Fruit fly (Drosophila melanogaster) whole organism, embryonic: ENCODE results near the gene CG42674.

Experiments
- Atf6 ChIP-seq: fragments of 200-800 bp; sonication (Bioruptor generic); IDR thresholded peaks from 2 replicates; pipeline ENCODE4 v1.3.6; 2022; ENCODE audit warnings: missing biosample characterization, missing genetic modification characterization
- BtbVII ChIP-seq: fragments of 200-800 bp; sonication (Bioruptor generic); optimal IDR thresholded peaks from 3 replicates; lab custom pipeline; 2017; ENCODE audit warnings: missing biosample characterization, mild to moderate bottlenecking, missing genetic modification characterization
- CG11247 ChIP-seq: fragments of 200-800 bp; sonication (Bioruptor generic); IDR thresholded peaks from 2 replicates; pipeline ENCODE4 v1.3.6; 2022; ENCODE audit warnings: missing biosample characterization, missing genetic modification characterization
- CG11696 ChIP-seq: fragments of 200-800 bp; sonication (Bioruptor generic); IDR thresholded peaks from 2 replicates; pipeline ENCODE4 v1.3.6; 2022; ENCODE audit warnings: missing biosample characterization, missing genetic modification characterization
- CG12219 ChIP-seq: fragments of 200-800 bp; sonication (Bioruptor generic); optimal IDR thresholded peaks from 3 replicates; lab custom pipeline; 2018; ENCODE audit warnings: missing biosample characterization, mild to moderate bottlenecking, missing genetic modification characterization
- CG12299 ChIP-seq: fragments of 200-800 bp; sonication (Bioruptor generic); optimal IDR thresholded peaks from 2 replicates; lab custom pipeline; 2018; ENCODE audit warnings: missing biosample characterization, mild to moderate bottlenecking, missing genetic modification characterization
- CG14050 ChIP-seq: fragments of 200-800 bp; sonication (Bioruptor generic); IDR thresholded peaks from 3 replicates; pipeline ENCODE4 v1.3.6; 2022; ENCODE audit warnings: missing biosample characterization, missing genetic modification characterization
- CG14667 ChIP-seq: fragments of 200-800 bp; sonication (Bioruptor generic); IDR thresholded peaks from 2 replicates; pipeline ENCODE4 v1.3.6; 2022; ENCODE audit warnings: missing biosample characterization, missing genetic modification characterization
- CG15514 ChIP-seq: fragments of 200-800 bp; sonication (Bioruptor generic); optimal IDR thresholded peaks from 3 replicates; lab custom pipeline; 2017; ENCODE audit warnings: missing biosample characterization, missing genetic modification characterization, mild to moderate bottlenecking, moderate library complexity, missing genetic modification reagents
- CG2712 ChIP-seq: fragments of 200-800 bp; optimal IDR thresholded peaks from 3 replicates; lab custom pipeline; 2019; ENCODE audit warnings: missing biosample characterization, mild to moderate bottlenecking, missing genetic modification characterization, moderate library complexity
- CG34224 ChIP-seq: fragments of 200-800 bp; sonication (Bioruptor generic); IDR thresholded peaks from 3 replicates; pipeline ENCODE4 v1.3.6; 2022; ENCODE audit warnings: missing biosample characterization, missing genetic modification characterization; ENCODE audit not compliant: partially characterized antibody
- CG43689 ChIP-seq: fragments of 200-800 bp; sonication (Bioruptor generic); IDR thresholded peaks from 2 replicates; pipeline ENCODE4 v1.3.6; 2022; ENCODE audit warnings: missing biosample characterization, missing genetic modification characterization
- CG5245 ChIP-seq: fragments of 200-800 bp; sonication (Bioruptor generic); optimal IDR thresholded peaks from 3 replicates; lab custom pipeline; 2016; ENCODE audit warnings: missing biosample characterization, missing genetic modification characterization
- CG7372 ChIP-seq: fragments of 200-800 bp; sonication (Bioruptor generic); IDR thresholded peaks from 2 replicates; pipeline ENCODE4 v1.3.6; 2022; ENCODE audit warnings: missing biosample characterization, missing genetic modification characterization
- CG7987 ChIP-seq: fragments of 200-800 bp; sonication (Bioruptor generic); optimal IDR thresholded peaks from 2 replicates; lab custom pipeline; 2018; ENCODE audit warnings: missing biosample characterization, mild to moderate bottlenecking, missing genetic modification characterization, moderate library complexity
- CG8388 ChIP-seq: fragments of 200-800 bp; sonication (Bioruptor generic); optimal IDR thresholded peaks from 2 replicates; lab custom pipeline; 2019; ENCODE audit warnings: missing biosample characterization, mild to moderate bottlenecking, missing genetic modification characterization, moderate library complexity
- CG8478 ChIP-seq: fragments of >200 bp; optimal IDR thresholded peaks from 2 replicates; lab custom pipeline; 2018
- CG8924 ChIP-seq: fragments of 200-800 bp; optimal IDR thresholded peaks from 3 replicates; lab custom pipeline; 2019; ENCODE audit warnings: missing biosample characterization, mild to moderate bottlenecking, missing genetic modification characterization, moderate library complexity
- Dll ChIP-seq: fragments of 200-800 bp; sonication (Bioruptor generic); IDR thresholded peaks from 4 replicates; pipeline ENCODE4 v1.3.6; 2022; ENCODE audit warnings: missing biosample characterization, missing genetic modification characterization; ENCODE audit not compliant: partially characterized antibody
- E2f2 ChIP-seq: fragments of 200-800 bp; sonication (Bioruptor generic); IDR thresholded peaks from 2 replicates; pipeline ENCODE4 v1.3.6; 2022; ENCODE audit warnings: missing biosample characterization, missing genetic modification characterization
- Eip74EF ChIP-seq, 2 experiments: fragments of 200-800 bp in 1 of 2; fragments of >200 bp in 1 of 2; sonication (Bioruptor generic) in 1 of 2; optimal IDR thresholded peaks; 2 replicates each; lab custom pipeline; 2017 to 2019; ENCODE audit warnings: missing biosample characterization in 2 of 2, missing genetic modification characterization in 2 of 2, mild to moderate bottlenecking in 1 of 2, moderate library complexity in 1 of 2
- Hmr ChIP-seq: fragments of 200-800 bp; sonication (Bioruptor generic); optimal IDR thresholded peaks from 3 replicates; lab custom pipeline; 2017; ENCODE audit warnings: mild to moderate bottlenecking, missing biosample characterization, missing genetic modification reagents, missing genetic modification characterization
- Mrtf ChIP-seq: fragments of 200-800 bp; sonication (Bioruptor generic); IDR thresholded peaks from 3 replicates; pipeline ENCODE4 v1.3.6; 2022; ENCODE audit warnings: missing biosample characterization, missing genetic modification characterization
- NC2α ChIP-seq: fragments of 200-800 bp; sonication (Bioruptor generic); optimal IDR thresholded peaks from 2 replicates; lab custom pipeline; 2016; ENCODE audit warnings: missing biosample characterization, missing genetic modification characterization
- Neu2 ChIP-seq: fragments of 200-800 bp; sonication (Bioruptor generic); optimal IDR thresholded peaks from 3 replicates; lab custom pipeline; 2016; ENCODE audit warnings: missing biosample characterization, missing genetic modification characterization, borderline replicate concordance
- Tbp ChIP-seq: fragments of >200 bp; optimal IDR thresholded peaks from 2 replicates; lab custom pipeline; 2018; ENCODE audit warnings: missing biosample characterization, missing genetic modification characterization
- Usf ChIP-seq: fragments of 200-800 bp; sonication (Bioruptor generic); optimal IDR thresholded peaks from 2 replicates; lab custom pipeline; 2017; ENCODE audit warnings: missing genotype, missing biosample characterization, missing genetic modification characterization
- Vsx1 ChIP-seq: fragments of 200-800 bp; sonication (Bioruptor generic); optimal IDR thresholded peaks from 2 replicates; lab custom pipeline; 2017; ENCODE audit warnings: missing biosample characterization, mild to moderate bottlenecking, missing genetic modification characterization, missing genetic modification reagents
- abd-A ChIP-seq: fragments of 200-800 bp; sonication (Bioruptor generic); optimal IDR thresholded peaks from 3 replicates; lab custom pipeline; 2019; ENCODE audit warnings: missing biosample characterization, mild to moderate bottlenecking, missing genetic modification characterization, moderate library complexity
- ac ChIP-seq: fragments of 200-800 bp; sonication (Bioruptor generic); optimal IDR thresholded peaks from 3 replicates; lab custom pipeline; 2017; ENCODE audit warnings: missing biosample characterization, mild to moderate bottlenecking, missing genetic modification characterization
- az2 ChIP-seq: fragments of 200-800 bp; sonication (Bioruptor generic); optimal IDR thresholded peaks from 3 replicates; lab custom pipeline; 2016; ENCODE audit warnings: missing biosample characterization, missing genetic modification characterization
- bcd ChIP-seq: fragments of 200-800 bp; sonication (Bioruptor generic); optimal IDR thresholded peaks from 2 replicates; lab custom pipeline; 2017; ENCODE audit warnings: missing biosample characterization, mild to moderate bottlenecking, missing genetic modification characterization
- bsh ChIP-seq, 2 experiments: fragments of 200-800 bp; sonication (Bioruptor generic); optimal IDR thresholded peaks; 2 replicates each; lab custom pipeline; 2017 to 2018; ENCODE audit warnings: mild to moderate bottlenecking in 2 of 2, missing biosample characterization in 2 of 2, missing genetic modification characterization in 2 of 2, moderate library complexity in 1 of 2
- btn ChIP-seq: fragments of 200-800 bp; sonication (Bioruptor generic); optimal IDR thresholded peaks from 2 replicates; lab custom pipeline; 2016; ENCODE audit warnings: missing biosample characterization, missing genetic modification characterization
- cad ChIP-seq: fragments of >200 bp; optimal IDR thresholded peaks from 2 replicates; lab custom pipeline; 2017; ENCODE audit warnings: missing biosample characterization, missing genetic modification characterization
- chif ChIP-seq, 2 experiments: fragments of 200-800 bp; sonication (Bioruptor generic); optimal IDR thresholded peaks; 3 replicates each; lab custom pipeline; 2016; ENCODE audit warnings: missing biosample characterization in 2 of 2, missing genetic modification characterization in 2 of 2
- da ChIP-seq: fragments of 200-800 bp; sonication (Bioruptor generic); optimal IDR thresholded peaks from 2 replicates; lab custom pipeline; 2016; ENCODE audit warnings: missing biosample characterization, missing genetic modification characterization
- dimm ChIP-seq: fragments of 200-800 bp; sonication (Bioruptor generic); IDR thresholded peaks from 2 replicates; pipeline ENCODE4 v1.3.6; 2022; ENCODE audit warnings: missing biosample characterization, missing genetic modification characterization
- eve ChIP-seq, 2 experiments: fragments of >200 bp; optimal IDR thresholded peaks; 2 replicates each; lab custom pipeline; 2017; ENCODE audit warnings: missing biosample characterization in 2 of 2, missing genetic modification characterization in 2 of 2
- grn ChIP-seq: fragments of 200-800 bp; sonication (Bioruptor generic); optimal IDR thresholded peaks from 3 replicates; lab custom pipeline; 2017; ENCODE audit warnings: missing biosample characterization, missing genetic modification characterization
- her ChIP-seq: fragments of 200-800 bp; sonication (Bioruptor generic); optimal IDR thresholded peaks from 2 replicates; lab custom pipeline; 2016; ENCODE audit warnings: missing biosample characterization, missing genetic modification characterization
- kah ChIP-seq: fragments of 200-800 bp; sonication (Bioruptor generic); optimal IDR thresholded peaks from 2 replicates; lab custom pipeline; 2018; ENCODE audit warnings: missing biosample characterization, mild to moderate bottlenecking, missing genetic modification characterization
- kni ChIP-seq: fragments of 200-800 bp; sonication (Bioruptor generic); optimal IDR thresholded peaks from 3 replicates; lab custom pipeline; 2017; ENCODE audit warnings: mild to moderate bottlenecking, missing biosample characterization, missing genetic modification reagents, missing genetic modification characterization
- seq ChIP-seq: fragments of 200-800 bp; sonication (Bioruptor generic); IDR thresholded peaks from 2 replicates; pipeline ENCODE4 v1.3.6; 2022; ENCODE audit warnings: missing biosample characterization, missing genetic modification characterization
- sima ChIP-seq: fragments of 200-800 bp; sonication (Bioruptor generic); optimal IDR thresholded peaks from 2 replicates; lab custom pipeline; 2016; ENCODE audit warnings: missing biosample characterization, missing genetic modification characterization
- slbo ChIP-seq: fragments of 200-800 bp; sonication (Bioruptor generic); IDR thresholded peaks from 2 replicates; pipeline ENCODE4 v1.3.6; 2022; ENCODE audit warnings: missing biosample characterization, missing genetic modification characterization
- slou ChIP-seq: fragments of 200-800 bp; sonication (Bioruptor generic); optimal IDR thresholded peaks from 3 replicates; lab custom pipeline; 2016; ENCODE audit warnings: missing biosample characterization, missing genetic modification characterization
- tap ChIP-seq: fragments of 200-800 bp; optimal IDR thresholded peaks from 3 replicates; lab custom pipeline; 2019; ENCODE audit warnings: missing biosample characterization, mild to moderate bottlenecking, missing genetic modification characterization, moderate library complexity
- vnd ChIP-seq: fragments of 200-800 bp; sonication (Bioruptor generic); IDR thresholded peaks from 3 replicates; pipeline ENCODE4 v1.3.6; 2022; ENCODE audit warnings: missing biosample characterization, missing genetic modification characterization; ENCODE audit not compliant: partially characterized antibody
- wdn ChIP-seq: fragments of 200-800 bp; sonication (Bioruptor generic); IDR thresholded peaks from 2 replicates; pipeline ENCODE4 v1.3.6; 2022; ENCODE audit warnings: missing biosample characterization, missing genetic modification characterization

The CG42674 gene

dm6 chr3L:20247513-20248173, 49.5 kb upstream of the CG42674 start, which contains the start of gene rdgC (continued):
- TF ChIP-seq dimm (GFP tag; lab: Robert Waterston, UW) = peak; percentile 77
- peak in 1 of 2 experiments; percentile 96 for TF ChIP-seq Eip74EF (GFP tag; optimal IDR thresholded peaks at IDR 0.05; lab: Kevin White, UChicago)
- no peak for TF ChIP-seq cad (GFP tag; lab: Kevin White, UChicago)
- no peak for TF ChIP-seq kni (GFP tag; lab: Kevin White, UChicago)
- TF ChIP-seq kah = peak; percentile 87
- peak; percentile 83 for TF ChIP-seq Vsx1
- TF ChIP-seq wdn = peak; percentile 92
- TF ChIP-seq chif (GFP tag; optimal IDR thresholded peaks at IDR 0.05; lab: Kevin White, UChicago) = peak; percentile 92 to 96
- peak; percentile 72 for TF ChIP-seq sima
- no peak for TF ChIP-seq CG34224 (GFP tag; lab: Robert Waterston, UW)
- peak; percentile 97 for TF ChIP-seq Atf6 (GFP tag; lab: Robert Waterston, UW)
- TF ChIP-seq Neu2 (GFP tag; lab: Kevin White, UChicago) = peak; percentile 64
- TF ChIP-seq CG5245 (GFP tag; lab: Kevin White, UChicago) = peak; percentile 93
- TF ChIP-seq CG11696 (GFP tag; lab: Robert Waterston, UW) = peak; percentile 86
- no peak for TF ChIP-seq Dll
- no peak for TF ChIP-seq CG8478 (lab: Kevin White, UChicago)
- peak; percentile 97 for TF ChIP-seq slbo (GFP tag; lab: Robert Waterston, UW)
- peak; percentile 96 for TF ChIP-seq BtbVII (GFP tag; lab: Kevin White, UChicago)
- peak; percentile 96 for TF ChIP-seq CG8924 (tag; lab: Kevin White, UChicago)
- TF ChIP-seq Tbp (GFP tag; lab: Kevin White, UChicago) = no peak
- TF ChIP-seq bsh (GFP tag; optimal IDR thresholded peaks at IDR 0.05; lab: Kevin White, UChicago) = peak in 1 of 2 experiments; percentile 91
- TF ChIP-seq CG43689 = peak; percentile 86
- TF ChIP-seq tap (tag; lab: Kevin White, UChicago) = peak; percentile 98
- peak; percentile 79 for TF ChIP-seq E2f2
- TF ChIP-seq da (GFP tag; lab: Kevin White, UChicago) = peak; percentile 76
- peak; percentile 95 for TF ChIP-seq bcd (GFP tag; lab: Kevin White, UChicago)
- peak; percentile 94 for TF ChIP-seq CG11247
- TF ChIP-seq seq = peak; percentile 95
- TF ChIP-seq eve (GFP tag; optimal IDR thresholded peaks at IDR 0.05; lab: Kevin White, UChicago) = no peak
- TF ChIP-seq CG7372 (GFP tag; lab: Robert Waterston, UW) = peak; percentile 95
- TF ChIP-seq Usf (GFP tag; lab: Kevin White, UChicago) = peak; percentile 68
- peak; percentile 96 for TF ChIP-seq Hmr
- peak; percentile 92 for TF ChIP-seq her (GFP tag; lab: Kevin White, UChicago)
- peak; percentile 95 for TF ChIP-seq btn (GFP tag; lab: Kevin White, UChicago)
- peak; percentile 92 for TF ChIP-seq CG7987 (GFP tag; lab: Kevin White, UChicago)
- peak; percentile 95 for TF ChIP-seq CG14050 (GFP tag; lab: Robert Waterston, UW)
- peak; percentile 92 for TF ChIP-seq CG15514 (GFP tag; lab: Kevin White, UChicago)
- TF ChIP-seq vnd (GFP tag; lab: Robert Waterston, UW) = no peak
- peak; percentile 89 for TF ChIP-seq grn (GFP tag; lab: Kevin White, UChicago)
- peak; percentile 96 for TF ChIP-seq CG12219
- TF ChIP-seq NC2α (GFP tag; lab: Kevin White, UChicago) = peak; percentile 87
- peak; percentile 93 for TF ChIP-seq CG12299
- peak; percentile 96 for TF ChIP-seq Mrtf
- peak; percentile 92 for TF ChIP-seq CG8388 (GFP tag; lab: Kevin White, UChicago)
- TF ChIP-seq abd-A (tag; lab: Kevin White, UChicago) = peak; percentile 47
- TF ChIP-seq slou (GFP tag; lab: Kevin White, UChicago) = peak; percentile 92
- TF ChIP-seq az2 = peak; percentile 94
- peak; percentile 92 for TF ChIP-seq CG14667 (GFP tag; lab: Robert Waterston, UW)
- peak; percentile 22 for TF ChIP-seq ac
- peak; percentile 95 for TF ChIP-seq CG2712 (tag; lab: Kevin White, UChicago)
